Fruit fly (Drosophila melanogaster): ENCODE data around the gene CG8813.
A peak's percentile ranks its signal among the peaks of the same experiment; 100 is the strongest.

The CG8813 gene

DNA sequence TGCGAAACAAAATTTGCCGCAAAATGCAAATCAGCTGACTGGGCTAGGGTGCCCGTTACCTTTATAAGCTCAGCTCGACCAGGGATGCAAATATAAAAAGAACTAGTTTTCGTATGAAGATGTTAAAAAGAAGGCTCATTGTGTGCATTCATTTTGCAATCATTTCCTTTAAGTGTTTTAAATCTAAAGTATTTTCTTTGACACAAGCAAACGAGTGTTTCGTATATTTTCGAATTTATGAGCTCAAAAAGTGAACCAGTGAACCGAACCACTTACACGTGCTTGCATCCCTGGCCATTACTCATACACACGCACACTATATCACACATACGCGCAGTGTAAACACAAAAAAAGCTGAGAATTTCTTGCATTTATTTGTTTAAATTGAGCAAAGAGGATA, 8.7 kb downstream of the CG8813 start, which contains the start of the genes Prx6a and Sbat (continued):
- TF ChIP-seq stwl (tag; optimal IDR thresholded peaks at IDR 0.05) (peak; percentile 66), knrl (GFP tag; IDR thresholded peaks at IDR 0.05; ENCODE audit: partially characterized antibody) (peak; percentile 65), CG17359 (tag; optimal IDR thresholded peaks at IDR 0.05) (peak; percentile 72), GATAe (GFP tag; conservative IDR thresholded peaks at IDR 0.05) (no peak; the same call in 1 of the 2 replicates), tx (GFP tag; optimal IDR thresholded peaks at IDR 0.05) (peak; percentile 67), ken (GFP tag; IDR thresholded peaks at IDR 0.05) (peak; percentile 60; the same call in 2 of the 3 replicates), CG6272 (GFP tag; IDR thresholded peaks at IDR 0.05) (peak; percentile 56), crp (GFP tag; optimal IDR thresholded peaks at IDR 0.05) (peak; percentile 93 to 98), usp (GFP tag; optimal IDR thresholded peaks at IDR 0.05) (no peak), gro (GFP tag; optimal IDR thresholded peaks at IDR 0.05) (peak; percentile 81), unpg (GFP tag; optimal IDR thresholded peaks at IDR 0.05) (peak; percentile 74), lola (GFP tag; optimal IDR thresholded peaks at IDR 0.05) (peak in 1 of 3 experiments; percentile 70), CG31365 (tag; optimal IDR thresholded peaks at IDR 0.05) (peak; percentile 35), CG11247 (GFP tag; IDR thresholded peaks at IDR 0.05) (no peak), lov (optimal IDR thresholded peaks at IDR 0.05) (no peak), lov (GFP tag; IDR thresholded peaks at IDR 0.05) (no peak), CG12104 (GFP tag; optimal IDR thresholded peaks at IDR 0.05) (peak; percentile 45), Oli (tag; optimal IDR thresholded peaks at IDR 0.05) (peak; percentile 52), repo (GFP tag; optimal IDR thresholded peaks at IDR 0.05) (peak; percentile 27), HLH4C (GFP tag; IDR thresholded peaks at IDR 0.05; ENCODE audit: partially characterized antibody) (no peak), HmgD (GFP tag; optimal IDR thresholded peaks at IDR 0.05) (peak; percentile 75), CG33213 (GFP tag; optimal IDR thresholded peaks at IDR 0.05) (peak; percentile 69), HLH3B (GFP tag; IDR thresholded peaks at IDR 0.05) (peak; percentile 63; the same call in 1 of the 2 replicates), D19B (GFP tag; optimal IDR thresholded peaks at IDR 0.05) (peak; percentile 47), Lhr (GFP tag; optimal IDR thresholded peaks at IDR 0.05) (peak; percentile 55), Trl (optimal IDR thresholded peaks at IDR 0.05) (no peak), Trl (GFP tag; optimal IDR thresholded peaks at IDR 0.05) (peak; percentile 83), pita (GFP tag; optimal IDR thresholded peaks at IDR 0.05) (no peak), CG7786 (GFP tag; optimal IDR thresholded peaks at IDR 0.05) (peak; percentile 77), cg (GFP tag; optimal IDR thresholded peaks at IDR 0.05) (peak; percentile 95), CG1529 (GFP tag; optimal IDR thresholded peaks at IDR 0.05) (peak; percentile 11), CG6683 (GFP tag; optimal IDR thresholded peaks at IDR 0.05) (peak; percentile 39), CG2875 (GFP tag; optimal IDR thresholded peaks at IDR 0.05) (no peak), sug (tag; optimal IDR thresholded peaks at IDR 0.05) (peak; percentile 89), Poxn (GFP tag; IDR thresholded peaks at IDR 0.05) (no peak), CG3726 (GFP tag; IDR thresholded peaks at IDR 0.05) (no peak), Neu2 (GFP tag; optimal IDR thresholded peaks at IDR 0.05; ENCODE audit: borderline replicate concordance) (peak; percentile 75), CG3995 (GFP tag; optimal IDR thresholded peaks at IDR 0.05) (peak; percentile 34), hbn (GFP tag; IDR thresholded peaks at IDR 0.05; ENCODE audit: partially characterized antibody) (0 out of 2 replicates have a peak, but pooled peaks have one; percentile 15), emc (GFP tag; optimal IDR thresholded peaks at IDR 0.05) (peak; percentile 10), CG9437 (GFP tag; optimal IDR thresholded peaks at IDR 0.05) (no peak), Asciz (GFP tag; optimal IDR thresholded peaks at IDR 0.05) (no peak), gsb (GFP tag; IDR thresholded peaks at IDR 0.05) (0 out of 2 replicates have a peak, but pooled peaks have one; percentile 30), Stat92E (GFP tag; optimal IDR thresholded peaks at IDR 0.05) (peak in 1 of 3 experiments; percentile 35), MBD-R2 (GFP tag; IDR thresholded peaks at IDR 0.05) (peak; percentile 92), ewg (GFP tag; optimal IDR thresholded peaks at IDR 0.05) (peak; percentile 39), CG4282 (GFP tag; optimal IDR thresholded peaks at IDR 0.05) (peak; percentile 36), scrt (GFP tag; optimal IDR thresholded peaks at IDR 0.05) (peak; percentile 57), Antp (GFP tag; optimal IDR thresholded peaks at IDR 0.05) (peak; percentile 73), Jarid2 (GFP tag; optimal IDR thresholded peaks at IDR 0.05) (no peak)
